Fruit fly (Drosophila melanogaster) whole organism, embryonic: ENCODE measurements around the gene RpL24.

Source experiments
- BEAF-32 ChIP-seq: fragments of 200-800 bp; sonication (Bioruptor generic); optimal IDR thresholded peaks from 3 replicates; lab custom pipeline; 2017; ENCODE audit warnings: missing biosample characterization, missing genetic modification characterization, mild to moderate bottlenecking, moderate library complexity, missing genetic modification reagents
- CG10274 ChIP-seq: fragments of 200-800 bp; sonication (Bioruptor generic); optimal IDR thresholded peaks from 3 replicates; lab custom pipeline; 2017; ENCODE audit warnings: missing biosample characterization, mild to moderate bottlenecking, missing genetic modification characterization
- CG10431 ChIP-seq: fragments of 200-800 bp; sonication (Bioruptor generic); optimal IDR thresholded peaks from 3 replicates; lab custom pipeline; 2018; ENCODE audit warnings: missing biosample characterization, mild to moderate bottlenecking, missing genetic modification characterization
- CG10979 ChIP-seq: fragments of 200-800 bp; sonication (Bioruptor generic); optimal IDR thresholded peaks from 2 replicates; lab custom pipeline; 2018; ENCODE audit warnings: missing biosample characterization, mild to moderate bottlenecking, missing genetic modification characterization, moderate library complexity
- CG11247 ChIP-seq: fragments of 200-800 bp; sonication (Bioruptor generic); IDR thresholded peaks from 2 replicates; pipeline ENCODE4 v1.3.6; 2022; ENCODE audit warnings: missing biosample characterization, missing genetic modification characterization
- CG11456 ChIP-seq: fragments of 200-800 bp; sonication (Bioruptor generic); IDR thresholded peaks from 3 replicates; pipeline ENCODE4 v1.3.6; 2022; ENCODE audit warnings: missing biosample characterization, missing genetic modification characterization
- CG12104 ChIP-seq: fragments of 200-800 bp; sonication (Bioruptor generic); optimal IDR thresholded peaks from 3 replicates; lab custom pipeline; 2016; ENCODE audit warnings: missing biosample characterization, missing genetic modification characterization
- CG15696 ChIP-seq: fragments of 200-800 bp; sonication (Bioruptor generic); optimal IDR thresholded peaks from 2 replicates; lab custom pipeline; 2019; ENCODE audit warnings: missing biosample characterization, mild to moderate bottlenecking, missing genetic modification characterization, moderate library complexity
- CG1602 ChIP-seq: fragments of 200-800 bp; sonication (Bioruptor generic); optimal IDR thresholded peaks from 3 replicates; lab custom pipeline; 2016; ENCODE audit warnings: missing biosample characterization, missing genetic modification characterization
- CG2678 ChIP-seq: fragments of 200-800 bp; sonication (Bioruptor generic); optimal IDR thresholded peaks from 3 replicates; lab custom pipeline; 2019; ENCODE audit warnings: missing biosample characterization, mild to moderate bottlenecking, missing genetic modification characterization, moderate library complexity
- CG2712 ChIP-seq: fragments of 200-800 bp; optimal IDR thresholded peaks from 3 replicates; lab custom pipeline; 2019; ENCODE audit warnings: missing biosample characterization, mild to moderate bottlenecking, missing genetic modification characterization, moderate library complexity
- CG2875 ChIP-seq: fragments of 200-800 bp; sonication (Bioruptor generic); optimal IDR thresholded peaks from 2 replicates; lab custom pipeline; 2017; ENCODE audit warnings: missing biosample characterization, mild to moderate bottlenecking, missing genetic modification characterization, missing genetic modification reagents
- CG3281 ChIP-seq: fragments of 200-800 bp; sonication (Bioruptor generic); optimal IDR thresholded peaks from 3 replicates; lab custom pipeline; 2017; ENCODE audit warnings: missing biosample characterization, mild to moderate bottlenecking, missing genetic modification characterization
- CG34376 ChIP-seq: fragments of 200-800 bp; sonication (Bioruptor generic); optimal IDR thresholded peaks from 2 replicates; lab custom pipeline; 2018; ENCODE audit warnings: missing biosample characterization, mild to moderate bottlenecking, missing genetic modification characterization
- CG3847 ChIP-seq: fragments of 200-800 bp; sonication (Bioruptor generic); IDR thresholded peaks from 2 replicates; pipeline ENCODE4 v1.3.6; 2022; ENCODE audit warnings: missing biosample characterization, missing genetic modification characterization
- CG4820 ChIP-seq: fragments of 200-800 bp; sonication (Bioruptor generic); optimal IDR thresholded peaks from 3 replicates; lab custom pipeline; 2016; ENCODE audit warnings: missing biosample characterization, missing genetic modification characterization
- CG7839 ChIP-seq: fragments of 200-800 bp; sonication (Bioruptor generic); optimal IDR thresholded peaks from 3 replicates; lab custom pipeline; 2018; ENCODE audit warnings: missing biosample characterization, mild to moderate bottlenecking, missing genetic modification characterization, moderate library complexity
- CG8944 ChIP-seq: fragments of 200-800 bp; sonication (Bioruptor generic); optimal IDR thresholded peaks from 3 replicates; lab custom pipeline; 2016; ENCODE audit warnings: missing biosample characterization, missing genetic modification characterization
- CG9215 ChIP-seq: fragments of 200-800 bp; sonication (Bioruptor generic); IDR thresholded peaks from 2 replicates; pipeline ENCODE4 v1.3.6; 2022; ENCODE audit warnings: missing biosample characterization, missing genetic modification characterization
- CG9727 ChIP-seq: fragments of 200-800 bp; sonication (Bioruptor generic); optimal IDR thresholded peaks from 3 replicates; lab custom pipeline; 2017; ENCODE audit warnings: missing biosample characterization, mild to moderate bottlenecking, missing genetic modification characterization
- CTCF ChIP-seq: fragments of 200-800 bp; sonication (Bioruptor generic); optimal IDR thresholded peaks from 2 replicates; lab custom pipeline; 2017; ENCODE audit warnings: missing biosample characterization, mild to moderate bottlenecking, missing genetic modification characterization, moderate library complexity
- CrebB ChIP-seq: fragments of 200-800 bp; sonication (Bioruptor generic); optimal IDR thresholded peaks from 3 replicates; lab custom pipeline; 2018; ENCODE audit warnings: missing biosample characterization, mild to moderate bottlenecking, missing genetic modification characterization
- Deaf1 ChIP-seq: fragments of 200-800 bp; optimal IDR thresholded peaks from 3 replicates; lab custom pipeline; 2019; ENCODE audit warnings: missing biosample characterization, mild to moderate bottlenecking, missing genetic modification characterization, moderate library complexity
- Dek ChIP-seq: fragments of 200-800 bp; sonication (Bioruptor generic); optimal IDR thresholded peaks from 3 replicates; lab custom pipeline; 2019; ENCODE audit warnings: missing biosample characterization, mild to moderate bottlenecking, missing genetic modification characterization, moderate library complexity
- Dp ChIP-seq: fragments of 200-800 bp; sonication (Bioruptor generic); optimal IDR thresholded peaks from 2 replicates; lab custom pipeline; 2018; ENCODE audit warnings: missing biosample characterization, mild to moderate bottlenecking, missing genetic modification characterization, moderate library complexity
- Elba2 ChIP-seq: fragments of 200-800 bp; sonication (Bioruptor generic); optimal IDR thresholded peaks from 3 replicates; lab custom pipeline; 2016; ENCODE audit warnings: missing biosample characterization, missing genetic modification characterization
- HHEX ChIP-seq: fragments of 200-800 bp; sonication (Bioruptor generic); optimal IDR thresholded peaks from 3 replicates; lab custom pipeline; 2017; ENCODE audit warnings: missing biosample characterization, mild to moderate bottlenecking, missing genetic modification characterization, missing genetic modification reagents
- HmgZ ChIP-seq: fragments of 200-800 bp; sonication (Bioruptor generic); optimal IDR thresholded peaks from 2 replicates; lab custom pipeline; 2018; ENCODE audit warnings: missing biosample characterization, mild to moderate bottlenecking, missing genetic modification characterization
- NC2β ChIP-seq: fragments of 200-800 bp; sonication (Bioruptor generic); optimal IDR thresholded peaks from 2 replicates; lab custom pipeline; 2016; ENCODE audit warnings: missing biosample characterization, missing genetic modification characterization
- PHDP ChIP-seq: fragments of 200-800 bp; sonication (Bioruptor generic); optimal IDR thresholded peaks from 3 replicates; lab custom pipeline; 2018; ENCODE audit warnings: missing biosample characterization, mild to moderate bottlenecking, missing genetic modification characterization, moderate library complexity
- Sry-δ ChIP-seq: fragments of 200-800 bp; sonication (Bioruptor generic); optimal IDR thresholded peaks from 2 replicates; lab custom pipeline; 2016; ENCODE audit warnings: missing biosample characterization, missing genetic modification characterization
- abd-A ChIP-seq: fragments of 200-800 bp; sonication (Bioruptor generic); optimal IDR thresholded peaks from 3 replicates; lab custom pipeline; 2019; ENCODE audit warnings: missing biosample characterization, mild to moderate bottlenecking, missing genetic modification characterization, moderate library complexity
- bab2 ChIP-seq: fragments of 200-800 bp; sonication (Bioruptor generic); optimal IDR thresholded peaks from 2 replicates; lab custom pipeline; 2016; ENCODE audit warnings: missing biosample characterization, missing genetic modification characterization
- bigmax ChIP-seq: fragments of 200-800 bp; sonication (Bioruptor generic); optimal IDR thresholded peaks from 2 replicates; lab custom pipeline; 2018; ENCODE audit warnings: missing biosample characterization, mild to moderate bottlenecking, missing genetic modification characterization
- cad ChIP-seq: fragments of >200 bp; optimal IDR thresholded peaks from 2 replicates; lab custom pipeline; 2017; ENCODE audit warnings: missing biosample characterization, missing genetic modification characterization
- da ChIP-seq: fragments of 200-800 bp; sonication (Bioruptor generic); optimal IDR thresholded peaks from 2 replicates; lab custom pipeline; 2016; ENCODE audit warnings: missing biosample characterization, missing genetic modification characterization
- ewg ChIP-seq: fragments of 200-800 bp; sonication (Bioruptor generic); optimal IDR thresholded peaks from 3 replicates; lab custom pipeline; 2017; ENCODE audit warnings: mild to moderate bottlenecking, missing biosample characterization, missing genetic modification reagents, missing genetic modification characterization
- gcm ChIP-seq: fragments of 200-800 bp; sonication (Bioruptor generic); optimal IDR thresholded peaks from 2 replicates; lab custom pipeline; 2019; ENCODE audit warnings: missing biosample characterization, mild to moderate bottlenecking, missing genetic modification characterization, moderate library complexity
- grn ChIP-seq: fragments of 200-800 bp; sonication (Bioruptor generic); optimal IDR thresholded peaks from 3 replicates; lab custom pipeline; 2017; ENCODE audit warnings: missing biosample characterization, missing genetic modification characterization
- inv ChIP-seq: fragments of 200-800 bp; sonication (Bioruptor generic); IDR thresholded peaks from 2 replicates; pipeline ENCODE4 v1.3.6; 2022; ENCODE audit warnings: missing biosample characterization, missing genetic modification characterization; ENCODE audit not compliant: partially characterized antibody
- onecut ChIP-seq: fragments of 200-800 bp; sonication (Bioruptor generic); IDR thresholded peaks from 2 replicates; pipeline ENCODE4 v1.3.6; 2022; ENCODE audit warnings: missing biosample characterization, missing genetic modification characterization
- peb ChIP-seq: fragments of 200-800 bp; sonication (Bioruptor generic); IDR thresholded peaks from 2 replicates; pipeline ENCODE4 v1.3.6; 2022; ENCODE audit warnings: missing biosample characterization, missing genetic modification characterization
- psq ChIP-seq: fragments of 200-800 bp; sonication (Bioruptor generic); optimal IDR thresholded peaks from 2 replicates; lab custom pipeline; 2017; ENCODE audit warnings: missing biosample characterization, missing genetic modification characterization
- repo ChIP-seq: fragments of 200-800 bp; sonication (Bioruptor generic); optimal IDR thresholded peaks from 2 replicates; lab custom pipeline; 2016; ENCODE audit warnings: missing biosample characterization, missing genetic modification characterization
- sens-2 ChIP-seq: fragments of 200-800 bp; sonication (Bioruptor generic); IDR thresholded peaks from 2 replicates; pipeline ENCODE4 v1.3.6; 2022; ENCODE audit warnings: missing biosample characterization, missing genetic modification characterization
- sqz ChIP-seq: fragments of 200-800 bp; sonication (Bioruptor generic); optimal IDR thresholded peaks from 3 replicates; lab custom pipeline; 2018; ENCODE audit warnings: missing biosample characterization, mild to moderate bottlenecking, missing genetic modification characterization
- tio ChIP-seq: fragments of 200-800 bp; sonication (Bioruptor generic); optimal IDR thresholded peaks from 2 replicates; lab custom pipeline; 2017; ENCODE audit warnings: missing biosample characterization, missing genetic modification characterization, inconsistent platforms
- unpg ChIP-seq: fragments of 200-800 bp; sonication (Bioruptor generic); optimal IDR thresholded peaks from 3 replicates; lab custom pipeline; 2018; ENCODE audit warnings: missing biosample characterization, mild to moderate bottlenecking, missing genetic modification characterization, moderate library complexity
- vvl ChIP-seq: fragments of 200-800 bp; sonication (Bioruptor generic); IDR thresholded peaks from 2 replicates; pipeline ENCODE4 v1.3.6; 2022; ENCODE audit warnings: missing biosample characterization, missing genetic modification characterization

The RpL24 gene

dm6 chr2L:13373435-13374242 lies 21.3 kb downstream of the RpL24 start, which contains the start of the genes Bdp1 and CG6565 (continued):
- peak; percentile 97 for TF ChIP-seq ewg (GFP tag; lab: Kevin White, UChicago)
- TF ChIP-seq CG10979 (tag; lab: Kevin White, UChicago) = peak; percentile 94
- peak; percentile 90 for TF ChIP-seq gcm (GFP tag; lab: Kevin White, UChicago)
- TF ChIP-seq HmgZ (tag; lab: Kevin White, UChicago) = peak; percentile 97
- TF ChIP-seq CG9727 (GFP tag; lab: Kevin White, UChicago) = peak; percentile 99
- TF ChIP-seq Dp (GFP tag; lab: Kevin White, UChicago) = peak; percentile 25
- peak; percentile 92 for TF ChIP-seq sqz (GFP tag; lab: Kevin White, UChicago)
- peak; percentile 98 for TF ChIP-seq CG12104 (GFP tag; lab: Kevin White, UChicago)
- TF ChIP-seq inv (GFP tag; lab: Robert Waterston, UW) = 0 out of 2 replicates have a peak, but pooled peaks have one; percentile 42
- no peak for TF ChIP-seq cad (GFP tag; lab: Kevin White, UChicago)
- TF ChIP-seq Deaf1 (tag; lab: Kevin White, UChicago) = peak; percentile 73
- no peak for TF ChIP-seq grn (GFP tag; lab: Kevin White, UChicago)
- peak; percentile 97 for TF ChIP-seq CG15696 (tag; lab: Kevin White, UChicago)
- TF ChIP-seq sens-2 = peak; percentile 82
- TF ChIP-seq CG1602 = peak; percentile 99
- TF ChIP-seq CG3281 (GFP tag; lab: Kevin White, UChicago) = peak; percentile 96
- TF ChIP-seq unpg (GFP tag; lab: Kevin White, UChicago) = peak; percentile 94
- peak; percentile 97 for TF ChIP-seq CG2678 (tag; lab: Kevin White, UChicago)
- peak; percentile 93 for TF ChIP-seq CG2875 (GFP tag; lab: Kevin White, UChicago)
- TF ChIP-seq PHDP (tag; lab: Kevin White, UChicago) = peak; percentile 95
- TF ChIP-seq Dek (tag; lab: Kevin White, UChicago) = peak; percentile 96
- TF ChIP-seq bigmax (GFP tag; lab: Kevin White, UChicago) = peak; percentile 19
- no peak for TF ChIP-seq abd-A (tag; lab: Kevin White, UChicago)
- TF ChIP-seq CG10431 (GFP tag; lab: Kevin White, UChicago) = peak; percentile 82
- TF ChIP-seq peb = peak; percentile 89
- TF ChIP-seq CG9215 (GFP tag; lab: Robert Waterston, UW) = peak; percentile 97
- peak; percentile 97 for TF ChIP-seq HHEX (GFP tag; lab: Kevin White, UChicago)
- peak; percentile 95 for TF ChIP-seq CG34376
- peak; percentile 70 for TF ChIP-seq BEAF-32
- TF ChIP-seq repo (GFP tag; lab: Kevin White, UChicago) = peak; percentile 96
- peak; percentile 92 for TF ChIP-seq Elba2
- peak; percentile 98 for TF ChIP-seq CG3847 (GFP tag; lab: Robert Waterston, UW)
- peak; percentile 91 for TF ChIP-seq vvl (GFP tag; lab: Robert Waterston, UW)
- peak; percentile 99 for TF ChIP-seq bab2 (GFP tag; lab: Kevin White, UChicago)
- TF ChIP-seq CG11456 (GFP tag; lab: Robert Waterston, UW) = peak; percentile 93
- TF ChIP-seq da (GFP tag; lab: Kevin White, UChicago) = peak; percentile 97
- TF ChIP-seq CG7839 (tag; lab: Kevin White, UChicago) = peak; percentile 97
- peak; percentile 50 for TF ChIP-seq CTCF
- peak; percentile 91 for TF ChIP-seq CG11247 (GFP tag; lab: Robert Waterston, UW)
- TF ChIP-seq Sry-δ (GFP tag; lab: Kevin White, UChicago) = peak; percentile 85
- peak; percentile 78 for TF ChIP-seq onecut (GFP tag; lab: Robert Waterston, UW)
- peak; percentile 88 for TF ChIP-seq CG10274
- TF ChIP-seq tio (GFP tag; lab: Kevin White, UChicago) = peak; percentile 99
- peak; percentile 97 for TF ChIP-seq CG4820
- peak; percentile 93 for TF ChIP-seq psq (GFP tag; lab: Kevin White, UChicago)
- peak; percentile 88 for TF ChIP-seq CrebB (tag; lab: Kevin White, UChicago)
- TF ChIP-seq CG8944 (GFP tag; lab: Kevin White, UChicago) = peak; percentile 99
- TF ChIP-seq NC2β (GFP tag; lab: Kevin White, UChicago) = peak; percentile 97
- TF ChIP-seq CG2712 (tag; lab: Kevin White, UChicago) = peak; percentile 96
